ENCODE assay signal across 1 fruit fly cellular context in genomic region chr3L:484554-485305, dm6.
TF ChIP-seq lines count a peak whose summit lies in the region.

No protein-coding gene starts in this region.

TF ChIP-seq in whole organism, prepupa, 60 proteins besides CTCF, POLR2A, EP300 and RAD21 (continued from another document):
- TF ChIP-seq salr (GFP tag; optimal IDR thresholded peaks at IDR 0.05; lab: Kevin White, UChicago) (peak; percentile 3 to 26), CG32006 (GFP tag; optimal IDR thresholded peaks at IDR 0.05; lab: Kevin White, UChicago) (peak; percentile 5), Hr39 (GFP tag; optimal IDR thresholded peaks at IDR 0.05; lab: Kevin White, UChicago) (peak; percentile 30), Smox (GFP tag; optimal IDR thresholded peaks at IDR 0.05; lab: Kevin White, UChicago) (no peak), CG9139 (GFP tag; optimal IDR thresholded peaks at IDR 0.05; lab: Kevin White, UChicago) (peak; percentile 6), Gug (GFP tag; IDR thresholded peaks at IDR 0.05; lab: Robert Waterston, UW) (no peak), CG11294 (GFP tag; IDR thresholded peaks at IDR 0.05; lab: Robert Waterston, UW) (no peak), svp (GFP tag; lab: Kevin White, UChicago) (peak; percentile 72), CG4318 (GFP tag; optimal IDR thresholded peaks at IDR 0.05; lab: Kevin White, UChicago) (no peak), Lpt (GFP tag; optimal IDR thresholded peaks at IDR 0.05; lab: Kevin White, UChicago) (no peak), Ets21C (GFP tag; optimal IDR thresholded peaks at IDR 0.05; lab: Kevin White, UChicago) (no peak), fd59A (GFP tag; optimal IDR thresholded peaks at IDR 0.05; lab: Kevin White, UChicago) (peak; percentile 61), CG6792 (GFP tag; optimal IDR thresholded peaks at IDR 0.05; lab: Kevin White, UChicago) (peak; percentile 25), Ets96B (tag; optimal IDR thresholded peaks at IDR 0.05; lab: Kevin White, UChicago) (peak; percentile 62), net (GFP tag; optimal IDR thresholded peaks at IDR 0.05; lab: Kevin White, UChicago) (peak; percentile 38), CG6163 (GFP tag; IDR thresholded peaks at IDR 0.05; lab: Robert Waterston, UW) (no peak), CG6276 (GFP tag; optimal IDR thresholded peaks at IDR 0.05; lab: Kevin White, UChicago) (no peak), CG8632 (GFP tag; optimal IDR thresholded peaks at IDR 0.05; lab: Kevin White, UChicago) (peak; percentile 30), spab (GFP tag; optimal IDR thresholded peaks at IDR 0.05; lab: Kevin White, UChicago) (peak; percentile 49), Hr4 (GFP tag; optimal IDR thresholded peaks at IDR 0.05; lab: Kevin White, UChicago) (peak; percentile 2), CG11762 (GFP tag; optimal IDR thresholded peaks at IDR 0.05; lab: Kevin White, UChicago; ENCODE audit: insufficient read depth) (no peak), fkh (GFP tag; optimal IDR thresholded peaks at IDR 0.05; lab: Kevin White, UChicago) (no peak), achi (GFP tag; optimal IDR thresholded peaks at IDR 0.05; lab: Kevin White, UChicago) (peak; percentile 23), Met (GFP tag; optimal IDR thresholded peaks at IDR 0.05; lab: Kevin White, UChicago) (peak; percentile 32), eg (GFP tag; IDR thresholded peaks at IDR 0.05; lab: Robert Waterston, UW) (no peak), CG6808 (GFP tag; optimal IDR thresholded peaks at IDR 0.05; lab: Kevin White, UChicago) (peak; percentile 78), pdm3 (GFP tag; optimal IDR thresholded peaks at IDR 0.05; lab: Kevin White, UChicago) (peak; percentile 35), CG7368 (GFP tag; optimal IDR thresholded peaks at IDR 0.05; lab: Kevin White, UChicago) (no peak), CG16779 (tag; optimal IDR thresholded peaks at IDR 0.05; lab: Kevin White, UChicago) (no peak), CG8119 (GFP tag; IDR thresholded peaks at IDR 0.05; lab: Robert Waterston, UW) (0 out of 3 replicates have a peak, but pooled peaks have one; percentile 11), CG8319 (GFP tag; optimal IDR thresholded peaks at IDR 0.05; lab: Kevin White, UChicago) (no peak), CG10631 (GFP tag; optimal IDR thresholded peaks at IDR 0.05; lab: Kevin White, UChicago) (peak; percentile 39), Blimp-1 (GFP tag; optimal IDR thresholded peaks at IDR 0.05; lab: Kevin White, UChicago) (no peak)
TF ChIP-seq in whole organism, prepupa: peak in this region for 36.
